Fruit fly (Drosophila melanogaster) whole organism, prepupa: Measurements from ENCODE around the gene Rai1.

Source experiments
- CG10631 ChIP-seq: fragments of 200-800 bp; sonication (Bioruptor generic); optimal IDR thresholded peaks from 2 replicates; lab custom pipeline; 2016; ENCODE audit warnings: missing biosample characterization, missing genetic modification characterization
- CG10669 ChIP-seq: fragments of 200-800 bp; sonication (Bioruptor generic); optimal IDR thresholded peaks from 3 replicates; lab custom pipeline; 2018; ENCODE audit warnings: missing biosample characterization, mild to moderate bottlenecking, missing genetic modification characterization, moderate library complexity
- CG11294 ChIP-seq: fragments of 200-800 bp; sonication (Bioruptor generic); IDR thresholded peaks from 2 replicates; pipeline ENCODE4 v1.3.6; 2022; ENCODE audit warnings: missing biosample characterization, missing genetic modification characterization
- CG11762 ChIP-seq: fragments of 200-800 bp; sonication (Bioruptor generic); optimal IDR thresholded peaks from 3 replicates; lab custom pipeline; 2016; ENCODE audit warnings: missing biosample characterization, missing genetic modification characterization; ENCODE audit not compliant: insufficient read depth
- CG1621 ChIP-seq: fragments of 200-800 bp; sonication (Bioruptor generic); optimal IDR thresholded peaks from 3 replicates; lab custom pipeline; 2018; ENCODE audit warnings: missing biosample characterization, mild to moderate bottlenecking, missing genetic modification characterization
- CG16779 ChIP-seq: fragments of 200-800 bp; sonication (Bioruptor generic); optimal IDR thresholded peaks from 3 replicates; lab custom pipeline; 2017; ENCODE audit warnings: missing biosample characterization, mild to moderate bottlenecking, missing genetic modification characterization
- CG32006 ChIP-seq: fragments of 200-800 bp; sonication (Bioruptor generic); optimal IDR thresholded peaks from 3 replicates; lab custom pipeline; 2017; ENCODE audit warnings: missing biosample characterization, mild to moderate bottlenecking, missing genetic modification characterization
- CG34406 ChIP-seq: fragments of 200-800 bp; sonication (Bioruptor generic); optimal IDR thresholded peaks from 3 replicates; lab custom pipeline; 2016; ENCODE audit warnings: missing biosample characterization, missing genetic modification characterization
- CG3919 ChIP-seq: fragments of 200-800 bp; sonication (Bioruptor generic); optimal IDR thresholded peaks from 3 replicates; lab custom pipeline; 2016; ENCODE audit warnings: missing biosample characterization, missing genetic modification characterization
- CG4318 ChIP-seq: fragments of 200-800 bp; sonication (Bioruptor generic); optimal IDR thresholded peaks from 3 replicates; lab custom pipeline; 2017; ENCODE audit warnings: missing biosample characterization, mild to moderate bottlenecking, missing genetic modification characterization
- CG6163 ChIP-seq: fragments of 200-800 bp; sonication (Bioruptor generic); IDR thresholded peaks from 3 replicates; pipeline ENCODE4 v1.3.6; 2022; ENCODE audit warnings: missing biosample characterization, missing genetic modification characterization
- CG6276 ChIP-seq: fragments of 200-800 bp; sonication (Bioruptor generic); optimal IDR thresholded peaks from 2 replicates; lab custom pipeline; 2017; ENCODE audit warnings: missing biosample characterization, mild to moderate bottlenecking, missing genetic modification characterization
- CG6792 ChIP-seq: fragments of 200-800 bp; sonication (Bioruptor generic); optimal IDR thresholded peaks from 3 replicates; lab custom pipeline; 2016; ENCODE audit warnings: missing biosample characterization, missing genetic modification characterization
- CG6808 ChIP-seq: fragments of 200-800 bp; sonication (Bioruptor generic); optimal IDR thresholded peaks from 3 replicates; lab custom pipeline; 2017; ENCODE audit warnings: missing biosample characterization, missing genetic modification characterization, mild to moderate bottlenecking, moderate library complexity, missing genetic modification reagents
- CG6854 ChIP-seq: fragments of 200-800 bp; sonication (Bioruptor generic); optimal IDR thresholded peaks from 2 replicates; lab custom pipeline; 2017; ENCODE audit warnings: missing biosample characterization, mild to moderate bottlenecking, missing genetic modification characterization
- CG7368 ChIP-seq: fragments of 200-800 bp; sonication (Bioruptor generic); optimal IDR thresholded peaks from 3 replicates; lab custom pipeline; 2016; ENCODE audit warnings: missing biosample characterization, missing genetic modification characterization
- CG8119 ChIP-seq: fragments of 200-800 bp; sonication (Bioruptor generic); IDR thresholded peaks from 3 replicates; pipeline ENCODE4 v1.3.6; 2022; ENCODE audit warnings: missing biosample characterization, missing genetic modification characterization
- CG8319 ChIP-seq: fragments of 200-800 bp; sonication (Bioruptor generic); optimal IDR thresholded peaks from 3 replicates; lab custom pipeline; 2016; ENCODE audit warnings: missing biosample characterization, missing genetic modification characterization
- CG8632 ChIP-seq: fragments of 200-800 bp; sonication (Bioruptor generic); optimal IDR thresholded peaks from 3 replicates; lab custom pipeline; 2016; ENCODE audit warnings: missing biosample characterization, missing genetic modification characterization
- CG9139 ChIP-seq: fragments of 200-800 bp; sonication (Bioruptor generic); optimal IDR thresholded peaks from 3 replicates; lab custom pipeline; 2017; ENCODE audit warnings: missing biosample characterization, mild to moderate bottlenecking, missing genetic modification characterization
- Eip78C ChIP-seq: fragments of 200-800 bp; sonication (Bioruptor generic); peaks from one replicate; lab custom pipeline; 2016; ENCODE audit warnings: missing biosample characterization, missing genetic modification characterization
- Eip93F ChIP-seq: fragments of 200-800 bp; sonication (Bioruptor generic); optimal IDR thresholded peaks from 2 replicates; lab custom pipeline; 2016; ENCODE audit warnings: missing biosample characterization, mild to moderate bottlenecking, missing genetic modification characterization
- Ets96B ChIP-seq: fragments of 200-800 bp; optimal IDR thresholded peaks from 2 replicates; lab custom pipeline; 2019; ENCODE audit warnings: missing biosample characterization, mild to moderate bottlenecking, missing genetic modification characterization, moderate library complexity
- Gug ChIP-seq: fragments of 200-800 bp; sonication (Bioruptor generic); IDR thresholded peaks from 2 replicates; pipeline ENCODE4 v1.3.6; 2022; ENCODE audit warnings: missing biosample characterization, missing genetic modification characterization
- Hr39 ChIP-seq: fragments of 200-800 bp; sonication (Bioruptor generic); optimal IDR thresholded peaks from 2 replicates; lab custom pipeline; 2016; ENCODE audit warnings: missing biosample characterization, missing genetic modification characterization
- Hr4 ChIP-seq: fragments of 200-800 bp; sonication (Bioruptor generic); optimal IDR thresholded peaks from 3 replicates; lab custom pipeline; 2016; ENCODE audit warnings: missing biosample characterization, missing genetic modification characterization
- Lpt ChIP-seq: fragments of 200-800 bp; sonication (Bioruptor generic); optimal IDR thresholded peaks from 3 replicates; lab custom pipeline; 2016; ENCODE audit warnings: missing biosample characterization, missing genetic modification characterization
- Met ChIP-seq: fragments of 200-800 bp; sonication (Bioruptor generic); optimal IDR thresholded peaks from 3 replicates; lab custom pipeline; 2016; ENCODE audit warnings: missing biosample characterization, missing genetic modification characterization
- OdsH ChIP-seq: fragments of 200-800 bp; sonication (Bioruptor generic); optimal IDR thresholded peaks from 3 replicates; lab custom pipeline; 2016; ENCODE audit warnings: missing biosample characterization, missing genetic modification characterization
- Smox ChIP-seq: fragments of 200-800 bp; sonication (Bioruptor generic); optimal IDR thresholded peaks from 3 replicates; lab custom pipeline; 2016; ENCODE audit warnings: missing biosample characterization, missing genetic modification characterization
- Sox102F ChIP-seq: fragments of 200-800 bp; sonication (Bioruptor generic); optimal IDR thresholded peaks from 2 replicates; lab custom pipeline; 2016; ENCODE audit warnings: missing biosample characterization, mild to moderate bottlenecking, missing genetic modification characterization
- Sox14 ChIP-seq: fragments of 200-800 bp; sonication (Bioruptor generic); optimal IDR thresholded peaks from 3 replicates; lab custom pipeline; 2016; ENCODE audit warnings: missing biosample characterization, missing genetic modification characterization
- Sox15 ChIP-seq: fragments of 200-800 bp; sonication (Bioruptor generic); optimal IDR thresholded peaks from 3 replicates; lab custom pipeline; 2016; ENCODE audit warnings: missing biosample characterization, missing genetic modification characterization
- achi ChIP-seq: fragments of 200-800 bp; sonication (Bioruptor generic); optimal IDR thresholded peaks from 3 replicates; lab custom pipeline; 2016; ENCODE audit warnings: missing biosample characterization, missing genetic modification characterization
- acj6 ChIP-seq: fragments of 200-800 bp; sonication (Bioruptor generic); optimal IDR thresholded peaks from 3 replicates; lab custom pipeline; 2016; ENCODE audit warnings: missing biosample characterization, missing genetic modification characterization
- cyc ChIP-seq: fragments of 200-800 bp; sonication (Bioruptor generic); optimal IDR thresholded peaks from 3 replicates; lab custom pipeline; 2016; ENCODE audit warnings: missing biosample characterization, missing genetic modification characterization
- dac ChIP-seq: fragments of 200-800 bp; sonication (Bioruptor generic); optimal IDR thresholded peaks from 2 replicates; lab custom pipeline; 2017; ENCODE audit warnings: missing biosample characterization, mild to moderate bottlenecking, missing genetic modification characterization
- dsx ChIP-seq: fragments of 200-800 bp; optimal IDR thresholded peaks from 3 replicates; lab custom pipeline; 2019; ENCODE audit warnings: missing biosample characterization, mild to moderate bottlenecking, missing genetic modification characterization, moderate library complexity; ENCODE audit not compliant: poor library complexity, severe bottlenecking
- eg ChIP-seq: fragments of 200-800 bp; sonication (Bioruptor generic); IDR thresholded peaks from 3 replicates; pipeline ENCODE4 v1.3.6; 2022; ENCODE audit warnings: missing biosample characterization, missing genetic modification characterization
- esn ChIP-seq: fragments of 200-800 bp; sonication (Bioruptor generic); optimal IDR thresholded peaks from 2 replicates; lab custom pipeline; 2016; ENCODE audit warnings: missing biosample characterization, mild to moderate bottlenecking, missing genetic modification characterization, moderate library complexity
- fd59A ChIP-seq: fragments of 200-800 bp; sonication (Bioruptor generic); optimal IDR thresholded peaks from 2 replicates; lab custom pipeline; 2017; ENCODE audit warnings: missing biosample characterization, mild to moderate bottlenecking, missing genetic modification characterization, missing genetic modification reagents
- fd85E ChIP-seq: fragments of 200-800 bp; sonication (Bioruptor generic); optimal IDR thresholded peaks from 3 replicates; lab custom pipeline; 2016; ENCODE audit warnings: missing biosample characterization, missing genetic modification characterization
- lz ChIP-seq: fragments of 200-800 bp; sonication (Bioruptor generic); optimal IDR thresholded peaks from 3 replicates; lab custom pipeline; 2016; ENCODE audit warnings: missing biosample characterization, missing genetic modification characterization
- net ChIP-seq: fragments of 200-800 bp; sonication (Bioruptor generic); optimal IDR thresholded peaks from 3 replicates; lab custom pipeline; 2016; ENCODE audit warnings: missing biosample characterization, missing genetic modification characterization
- pdm3 ChIP-seq: fragments of 200-800 bp; sonication (Bioruptor generic); optimal IDR thresholded peaks from 3 replicates; lab custom pipeline; 2016; ENCODE audit warnings: missing biosample characterization, missing genetic modification characterization
- salr ChIP-seq, 2 experiments: fragments of 200-800 bp; sonication (Bioruptor generic); optimal IDR thresholded peaks; 3 replicates each; lab custom pipeline; 2016 to 2018; ENCODE audit warnings: missing biosample characterization in 2 of 2, missing genetic modification characterization in 2 of 2, mild to moderate bottlenecking in 1 of 2
- spab ChIP-seq: fragments of 200-800 bp; sonication (Bioruptor generic); optimal IDR thresholded peaks from 2 replicates; lab custom pipeline; 2017; ENCODE audit warnings: missing biosample characterization, mild to moderate bottlenecking, missing genetic modification characterization, missing genetic modification reagents
- topi ChIP-seq: fragments of 200-800 bp; sonication (Bioruptor generic); optimal IDR thresholded peaks from 3 replicates; lab custom pipeline; 2016; ENCODE audit warnings: missing biosample characterization, missing genetic modification characterization

Gene Rai1

dm6 chrX:16822080-16822479 is 18.9 kb upstream of the Rai1 start (continued):
- TF ChIP-seq Hr39 (GFP tag; lab: Kevin White, UChicago) (peak; percentile 44), Lpt (GFP tag; lab: Kevin White, UChicago) (peak; percentile 75), acj6 (GFP tag; lab: Kevin White, UChicago) (peak; percentile 81), cyc (GFP tag; lab: Kevin White, UChicago) (peak; percentile 39), dac (peak; percentile 54), salr (GFP tag; optimal IDR thresholded peaks at IDR 0.05; lab: Kevin White, UChicago) (peak; percentile 22 to 51), dsx (GFP tag; lab: Kevin White, UChicago) (peak; percentile 73), CG11294 (GFP tag; lab: Robert Waterston, UW) (peak; percentile 67), lz (GFP tag; lab: Kevin White, UChicago) (peak; percentile 58), Ets96B (tag; lab: Kevin White, UChicago) (peak; percentile 67), achi (GFP tag; lab: Kevin White, UChicago) (peak; percentile 79)
- TF ChIP-seq, all 60 proteins: peak for 53

- TF ChIP-seq Met = no peak
- peak; percentile 35 for TF ChIP-seq pdm3 (GFP tag; lab: Kevin White, UChicago)
- peak; percentile 31 for TF ChIP-seq OdsH
- TF ChIP-seq CG7368 (GFP tag; lab: Kevin White, UChicago) = no peak
- no peak for TF ChIP-seq dac
- TF ChIP-seq Gug = no peak
- no peak for TF ChIP-seq Sox102F
- TF ChIP-seq CG6854 (GFP tag; lab: Kevin White, UChicago) = no peak
- no peak for TF ChIP-seq dsx (GFP tag; lab: Kevin White, UChicago)
- TF ChIP-seq CG3919 (GFP tag; lab: Kevin White, UChicago) = no peak
- TF ChIP-seq Eip78C (GFP tag; lab: Kevin White, UChicago) = peak; percentile 78
- no peak for TF ChIP-seq CG8632
- no peak for TF ChIP-seq salr (GFP tag; optimal IDR thresholded peaks at IDR 0.05; lab: Kevin White, UChicago)
- peak; percentile 62 for TF ChIP-seq eg
- TF ChIP-seq lz (GFP tag; lab: Kevin White, UChicago) = no peak
- TF ChIP-seq spab (GFP tag; lab: Kevin White, UChicago) = no peak
- no peak for TF ChIP-seq Ets96B (tag; lab: Kevin White, UChicago)
- TF ChIP-seq CG6276 = peak; percentile 51
- no peak for TF ChIP-seq CG6792 (GFP tag; lab: Kevin White, UChicago)
- TF ChIP-seq CG9139 (GFP tag; lab: Kevin White, UChicago) = no peak
- no peak for TF ChIP-seq fd85E (GFP tag; lab: Kevin White, UChicago)
- peak; percentile 26 for TF ChIP-seq CG4318 (GFP tag; lab: Kevin White, UChicago)
- TF ChIP-seq CG11762 (GFP tag; lab: Kevin White, UChicago) = peak; percentile 10
- no peak for TF ChIP-seq Sox14 (GFP tag; lab: Kevin White, UChicago)
- TF ChIP-seq fd59A = no peak
- peak; percentile 62; the same call in 2 of the 3 replicates for TF ChIP-seq CG8119 (GFP tag; lab: Robert Waterston, UW)
- TF ChIP-seq CG10631 (GFP tag; lab: Kevin White, UChicago) = peak; percentile 5
- TF ChIP-seq CG16779 (tag; lab: Kevin White, UChicago) = no peak
- no peak for TF ChIP-seq Lpt (GFP tag; lab: Kevin White, UChicago)
- TF ChIP-seq cyc (GFP tag; lab: Kevin White, UChicago) = no peak
- peak; percentile 5 for TF ChIP-seq CG10669
- no peak for TF ChIP-seq topi (GFP tag; lab: Kevin White, UChicago)
- TF ChIP-seq esn (GFP tag; lab: Kevin White, UChicago) = no peak
- TF ChIP-seq CG32006 (GFP tag; lab: Kevin White, UChicago) = peak; percentile 63
- TF ChIP-seq CG6808 (GFP tag; lab: Kevin White, UChicago) = no peak
- TF ChIP-seq Eip93F = no peak
- no peak for TF ChIP-seq CG8319
- TF ChIP-seq CG34406 (GFP tag; lab: Kevin White, UChicago) = no peak
- no peak for TF ChIP-seq Smox (GFP tag; lab: Kevin White, UChicago)
- TF ChIP-seq Sox15 (GFP tag; lab: Kevin White, UChicago) = no peak
- TF ChIP-seq achi (GFP tag; lab: Kevin White, UChicago) = peak; percentile 10
- TF ChIP-seq Hr39 (GFP tag; lab: Kevin White, UChicago) = no peak
- no peak for TF ChIP-seq CG1621
- TF ChIP-seq net (GFP tag; lab: Kevin White, UChicago) = peak; percentile 12
- peak; percentile 13 for TF ChIP-seq acj6 (GFP tag; lab: Kevin White, UChicago)
- peak; percentile 40 for TF ChIP-seq Hr4
- TF ChIP-seq CG6163 (GFP tag; lab: Robert Waterston, UW) = 0 out of 3 replicates have a peak, but pooled peaks have one; percentile 40
- TF ChIP-seq CG11294 (GFP tag; lab: Robert Waterston, UW) = peak; percentile 6; the same call in 1 of the 2 replicates
Observed at dm6 chrX:16821216-16821615, 18.1 kb upstream of the Rai1 start.
